Worm (Caenorhabditis elegans): Measurements from ENCODE around the gene srh-137.

DNA sequence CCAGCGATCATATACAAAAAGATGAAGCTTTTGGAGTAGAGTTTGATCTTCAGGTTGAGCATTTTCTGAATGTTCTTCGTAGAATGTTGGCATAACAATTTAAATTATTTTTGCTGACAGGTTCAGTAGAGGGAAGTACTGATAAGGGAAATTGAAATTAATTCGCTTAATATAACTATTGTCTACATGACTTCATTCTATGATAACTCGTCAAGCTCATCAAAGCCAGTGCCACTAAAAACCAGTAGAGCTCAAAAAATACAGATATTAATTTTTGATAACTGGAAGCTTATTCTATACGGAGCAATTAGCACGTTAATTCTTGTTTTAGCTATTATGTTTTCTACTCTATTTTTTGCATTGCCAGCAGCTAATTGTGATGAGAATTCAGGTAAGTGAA is 22.6 kb upstream of the srh-137 start, which contains the start of the genes clec-29 and clec-39:
- TF ChIP-seq aly-2 (tag; optimal IDR thresholded peaks at IDR 0.05): no peak
- no peak for TF ChIP-seq nhr-11 (tag; optimal IDR thresholded peaks at IDR 0.05)
- TF ChIP-seq unc-62 (GFP tag; optimal IDR thresholded peaks at IDR 0.05): no peak
- no peak for TF ChIP-seq pha-4 (tag; optimal IDR thresholded peaks at IDR 0.05)
- no peak for TF ChIP-seq elt-1 (tag; optimal IDR thresholded peaks at IDR 0.05)
- TF ChIP-seq nhr-237 (tag; optimal IDR thresholded peaks at IDR 0.05): no peak
- no peak for TF ChIP-seq R02D3.7 (tag; optimal IDR thresholded peaks at IDR 0.05)
